Fruit fly (Drosophila melanogaster): Measurements from ENCODE around the gene gfzf.

- TF ChIP-seq EcR (GFP tag; optimal IDR thresholded peaks at IDR 0.05) (peak; percentile 92), CG15710 (tag; optimal IDR thresholded peaks at IDR 0.05) (peak; percentile 91), Pif1B (GFP tag; optimal IDR thresholded peaks at IDR 0.05) (peak; percentile 62), CG8301 (tag; optimal IDR thresholded peaks at IDR 0.05) (peak; percentile 56), Pif1A (GFP tag; optimal IDR thresholded peaks at IDR 0.05) (peak; percentile 75), D1 (tag; optimal IDR thresholded peaks at IDR 0.05) (peak; percentile 79), CG32121 (GFP tag; IDR thresholded peaks at IDR 0.05) (no peak), CG13204 (GFP tag; optimal IDR thresholded peaks at IDR 0.05) (peak; percentile 42)
These were observed 20.8 kb upstream of the gfzf start for dm6 chr3R:7171384-7172099.
